Worm (Caenorhabditis elegans) whole organism, L4/young adult: ENCODE data around the gene tmed-4.
"Not testable (repeated sequence)": the region's sequence is repeated elsewhere in the genome, so short reads cannot be mapped to it uniquely, and the experiment has no call there.

Experiments
- W03F9.2 ChIP-seq: fragments of 150-350 bp; optimal IDR thresholded peaks from 2 replicates; lab custom pipeline; 2014; ENCODE audit warnings: missing biosample characterization, missing genetic modification characterization
- dao-5 ChIP-seq: sonication (generic microtip); optimal IDR thresholded peaks from 2 replicates; lab custom pipeline; 2016; ENCODE audit warnings: missing genotype, missing genetic modification characterization, moderate library complexity, missing compliant biosample characterization
- him-1 ChIP-seq: sonication (generic microtip); optimal IDR thresholded peaks from 2 replicates; lab custom pipeline; 2016; ENCODE audit warnings: missing genotype, missing genetic modification reagents, missing genetic modification characterization, missing compliant biosample characterization

Gene tmed-4

ce11 chrV:19958744-19959143 lies 9.9 kb upstream of the tmed-4 start, which contains the start of gene srh-172:
srh-172 (plus strand) TSS chrV:19959044.
- no peak for TF ChIP-seq W03F9.2
- TF ChIP-seq him-1 (tag; lab: Kevin White, UChicago) = no peak
- no peak for TF ChIP-seq dao-5 (tag; lab: Kevin White, UChicago)

ce11 chrV:19955171-19955570 lies 6.3 kb upstream of the tmed-4 start, which contains the start of gene abhd-3.1:
abhd-3.1 (plus strand) TSS chrV:19955488.
- no peak for TF ChIP-seq him-1 (tag; lab: Kevin White, UChicago)
- TF ChIP-seq W03F9.2 = no peak
- no peak for TF ChIP-seq dao-5 (tag; lab: Kevin White, UChicago)

- TF ChIP-seq W03F9.2 (no peak), dao-5 (tag; lab: Kevin White, UChicago) (no peak), him-1 (tag; lab: Kevin White, UChicago) (no peak)
These were observed 5.6 kb upstream of the tmed-4 start for ce11 chrV:19954491-19954890.

- not testable (repeated sequence) for TF ChIP-seq him-1 (tag; lab: Kevin White, UChicago); W03F9.2; dao-5 (tag; lab: Kevin White, UChicago)
These were observed 828 bp upstream of the tmed-4 start, which contains the start of gene Y60A3A.8 for ce11 chrV:19949721-19950120. Y60A3A.8 (plus strand) TSS chrV:19949978.

- TF ChIP-seq him-1 (tag; lab: Kevin White, UChicago) (no peak), W03F9.2 (no peak), dao-5 (tag; lab: Kevin White, UChicago) (no peak)
These were observed 2.4 kb downstream of the tmed-4 start, which contains the start of gene dhs-24 for ce11 chrV:19946529-19946928. dhs-24 (minus strand) TSS chrV:19946629.

- TF ChIP-seq W03F9.2 = no peak
- no peak for TF ChIP-seq him-1 (tag; lab: Kevin White, UChicago)
- TF ChIP-seq dao-5 (tag; lab: Kevin White, UChicago) = no peak
These were observed 11.9 kb downstream of the tmed-4 start for ce11 chrV:19936945-19937344.

ce11 chrV:19934223-19934622 lies 14.7 kb downstream of the tmed-4 start, which contains the start of gene algn-7:
algn-7 (minus strand) TSS chrV:19934323.
- TF ChIP-seq dao-5 (tag; lab: Kevin White, UChicago) (no peak), W03F9.2 (no peak)

- TF ChIP-seq him-1 (tag; lab: Kevin White, UChicago) = no peak
- no peak for TF ChIP-seq dao-5 (tag; lab: Kevin White, UChicago)
These were observed 25.0 kb downstream of the tmed-4 start, which contains the start of gene skr-4 for ce11 chrV:19923924-19924323. skr-4 (plus strand) TSS chrV:19924224.

- no peak for TF ChIP-seq W03F9.2
- no peak for TF ChIP-seq him-1 (tag; lab: Kevin White, UChicago)
- no peak for TF ChIP-seq dao-5 (tag; lab: Kevin White, UChicago)
These were observed 26.3 kb downstream of the tmed-4 start, which contains the start of gene Y60A3A.16 for ce11 chrV:19922613-19923012. Y60A3A.16 (minus strand) TSS chrV:19922713.

ce11 chrV:19915973-19916605 lies 32.8 kb downstream of the tmed-4 start, which contains the start of the genes chk-2 and Y60A3A.19:
chk-2 (minus strand) TSS chrV:19916023.
Y60A3A.19 (plus strand) TSS chrV:19916555.
- TF ChIP-seq W03F9.2 = no peak

- TF ChIP-seq dao-5 (tag; lab: Kevin White, UChicago) (no peak), him-1 (tag; lab: Kevin White, UChicago) (no peak), W03F9.2 (no peak)
These were observed 40.0 kb downstream of the tmed-4 start for ce11 chrV:19908854-19909253.

- TF ChIP-seq him-1 (tag; lab: Kevin White, UChicago) = no peak
- no peak for TF ChIP-seq W03F9.2
- no peak for TF ChIP-seq dao-5 (tag; lab: Kevin White, UChicago)
These were observed 41.5 kb downstream of the tmed-4 start, which contains the start of gene fars-2 for ce11 chrV:19907365-19907764. fars-2 (minus strand) TSS chrV:19907434.

- no peak for TF ChIP-seq W03F9.2
- TF ChIP-seq him-1 (tag; lab: Kevin White, UChicago) = no peak
- no peak for TF ChIP-seq dao-5 (tag; lab: Kevin White, UChicago)
These were observed 42.9 kb downstream of the tmed-4 start for ce11 chrV:19905988-19906387.

- TF ChIP-seq him-1 (tag; lab: Kevin White, UChicago) (no peak), W03F9.2 (no peak), dao-5 (tag; lab: Kevin White, UChicago) (no peak)
These were observed 44.1 kb downstream of the tmed-4 start for ce11 chrV:19904790-19905189.

ce11 chrV:19901826-19902225 lies 47.1 kb downstream of the tmed-4 start:
- TF ChIP-seq W03F9.2 = no peak
- no peak for TF ChIP-seq dao-5 (tag; lab: Kevin White, UChicago)
- TF ChIP-seq him-1 (tag; lab: Kevin White, UChicago) = no peak
